Worm (Caenorhabditis elegans) whole organism, early embryonic: ENCODE results near the gene F28E10.1.
A peak's percentile ranks its signal among the peaks of the same experiment; 100 is the strongest.

Experiments used
- B0310.2 ChIP-seq: sonication (generic microtip); optimal IDR thresholded peaks from 2 replicates; lab custom pipeline; 2016; ENCODE audit warnings: mild to moderate bottlenecking, missing genetic modification characterization, missing compliant biosample characterization
- F13C5.2 ChIP-seq: sonication (generic microtip); optimal IDR thresholded peaks from 2 replicates; lab custom pipeline; 2017; ENCODE audit warnings: mild to moderate bottlenecking, missing genetic modification characterization, inconsistent platforms, missing compliant biosample characterization
- aly-1 ChIP-seq: sonication (generic microtip); optimal IDR thresholded peaks from 2 replicates; lab custom pipeline; 2016; ENCODE audit warnings: missing genetic modification characterization, missing compliant biosample characterization
- ama-1 ChIP-seq: fragments of 150-350 bp; optimal IDR thresholded peaks from 2 replicates; lab custom pipeline; 2014
- ceh-13 ChIP-seq: fragments of 200-800 bp; sonication (Bioruptor generic); optimal IDR thresholded peaks from 2 replicates; lab custom pipeline; 2018; ENCODE audit warnings: mild to moderate bottlenecking, missing genetic modification characterization, missing compliant biosample characterization
- ceh-36 ChIP-seq: sonication (generic microtip); optimal IDR thresholded peaks from 2 replicates; lab custom pipeline; 2016; ENCODE audit warnings: missing genetic modification characterization, inconsistent platforms, missing compliant biosample characterization
- ets-7 ChIP-seq: sonication (generic microtip); optimal IDR thresholded peaks from 2 replicates; lab custom pipeline; 2016; ENCODE audit warnings: missing genotype, missing genetic modification characterization, missing compliant biosample characterization
- flt-1 ChIP-seq: fragments of 200-800 bp; sonication (Bioruptor generic); IDR thresholded peaks from 2 replicates; pipeline ENCODE4 v1.3.6; 2022; ENCODE audit warnings: missing genetic modification characterization, missing compliant biosample characterization
- hmbx-1 ChIP-seq: sonication (generic microtip); optimal IDR thresholded peaks from 2 replicates; lab custom pipeline; 2016; ENCODE audit warnings: mild to moderate bottlenecking, missing genetic modification characterization, missing compliant biosample characterization
- hmg-4 ChIP-seq: fragments of 200-800 bp; sonication (Bioruptor generic); optimal IDR thresholded peaks from 2 replicates; lab custom pipeline; 2018; ENCODE audit warnings: mild to moderate bottlenecking, missing genetic modification characterization, missing compliant biosample characterization
- hnd-1 ChIP-seq: sonication (generic microtip); optimal IDR thresholded peaks from 2 replicates; lab custom pipeline; 2016; ENCODE audit warnings: missing genetic modification characterization, missing compliant biosample characterization
- pes-1 ChIP-seq: fragments of 200-800 bp; sonication (Bioruptor generic); IDR thresholded peaks from 2 replicates; pipeline ENCODE4 v1.3.6; 2022; ENCODE audit warnings: missing genetic modification reagents, missing genetic modification characterization, missing compliant biosample characterization
- scrt-1 ChIP-seq: fragments of 200-800 bp; sonication (Bioruptor generic); IDR thresholded peaks from 2 replicates; pipeline ENCODE4 v1.3.6; 2022; ENCODE audit warnings: missing genetic modification characterization, missing compliant biosample characterization
- sea-1 ChIP-seq: fragments of 200-800 bp; sonication (Bioruptor generic); conservative IDR thresholded peaks from 2 replicates; pipeline ENCODE4 v1.3.6; 2022; ENCODE audit warnings: missing genetic modification characterization, missing compliant biosample characterization
- tbx-11 ChIP-seq: fragments of 200-800 bp; sonication (Bioruptor generic); IDR thresholded peaks from 2 replicates; pipeline ENCODE4 v1.3.6; 2022; ENCODE audit warnings: missing genetic modification characterization, missing compliant biosample characterization
- tbx-37 ChIP-seq: fragments of 200-800 bp; sonication (Bioruptor generic); conservative IDR thresholded peaks from 2 replicates; pipeline ENCODE4 v1.3.6; 2022; ENCODE audit warnings: missing genetic modification reagents, missing genetic modification characterization, missing compliant biosample characterization
- tra-4 ChIP-seq: sonication (generic microtip); optimal IDR thresholded peaks from 2 replicates; lab custom pipeline; 2017; ENCODE audit warnings: missing genetic modification characterization, missing compliant biosample characterization

Gene F28E10.1

ce11 chrIV:4611740-4612139 is 43.1 kb downstream of the F28E10.1 start:
- TF ChIP-seq ceh-36 (tag; lab: Kevin White, UChicago) (peak; percentile 46), ets-7 (tag; lab: Kevin White, UChicago) (no peak), aly-1 (tag; lab: Kevin White, UChicago) (no peak), tra-4 (tag; lab: Kevin White, UChicago) (no peak)

ce11 chrIV:4612597-4612996 is 44.0 kb downstream of the F28E10.1 start:
- TF ChIP-seq ama-1 (lab: Kevin White, UChicago) = no peak
- TF ChIP-seq ceh-13 = no peak
- TF ChIP-seq sea-1 (GFP tag; lab: Robert Waterston, UW) = no peak
- TF ChIP-seq tbx-37 (GFP tag; lab: Robert Waterston, UW) = no peak
- TF ChIP-seq hmg-4 (GFP tag; lab: Kevin White, UChicago) = no peak

ce11 chrIV:4613516-4613915 is 44.9 kb downstream of the F28E10.1 start:
- TF ChIP-seq ceh-36 (tag; lab: Kevin White, UChicago) = no peak
- TF ChIP-seq flt-1 (GFP tag; lab: Robert Waterston, UW) = no peak
- TF ChIP-seq F13C5.2 (tag; lab: Kevin White, UChicago) = no peak
- no peak for TF ChIP-seq tbx-37 (GFP tag; lab: Robert Waterston, UW)
- no peak for TF ChIP-seq ets-7 (tag; lab: Kevin White, UChicago)
- no peak for TF ChIP-seq aly-1 (tag; lab: Kevin White, UChicago)
- no peak for TF ChIP-seq tbx-11 (GFP tag; lab: Robert Waterston, UW)
- no peak for TF ChIP-seq ama-1 (lab: Kevin White, UChicago)
- no peak for TF ChIP-seq ceh-13
- TF ChIP-seq sea-1 (GFP tag; lab: Robert Waterston, UW) = no peak
- TF ChIP-seq tra-4 (tag; lab: Kevin White, UChicago) = no peak
- TF ChIP-seq scrt-1 (GFP tag; lab: Robert Waterston, UW) = no peak

DNA sequence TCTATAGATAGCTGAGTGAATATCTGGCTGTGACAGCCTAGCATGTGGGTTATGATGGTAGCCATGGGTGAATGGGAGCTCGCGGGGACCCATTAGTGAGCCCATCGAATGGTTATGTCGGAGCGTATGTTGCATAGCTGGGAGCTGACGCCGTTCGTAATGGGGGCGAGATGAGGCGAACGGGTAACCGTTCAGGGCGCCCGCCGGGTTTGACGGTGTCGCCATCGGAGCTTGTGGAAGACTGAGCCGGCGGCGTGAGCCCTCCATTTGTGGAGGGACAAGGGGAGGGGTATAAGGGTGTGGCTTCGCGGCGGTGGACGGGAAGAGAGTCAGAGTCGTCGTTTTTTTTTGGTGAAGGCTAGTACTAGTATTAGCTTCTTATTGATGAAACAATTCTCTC is 55.2 kb downstream of the F28E10.1 start:
- TF ChIP-seq hmbx-1 (tag; lab: Kevin White, UChicago) = no peak
- TF ChIP-seq hnd-1 = no peak
- no peak for TF ChIP-seq B0310.2 (tag; lab: Kevin White, UChicago)
- no peak for TF ChIP-seq tra-4 (tag; lab: Kevin White, UChicago)
- no peak for TF ChIP-seq sea-1 (GFP tag; lab: Robert Waterston, UW)
- no peak for TF ChIP-seq aly-1 (tag; lab: Kevin White, UChicago)
- TF ChIP-seq pes-1 (GFP tag; lab: Robert Waterston, UW) = no peak
- no peak for TF ChIP-seq scrt-1 (GFP tag; lab: Robert Waterston, UW)
- TF ChIP-seq tbx-11 (GFP tag; lab: Robert Waterston, UW) = no peak
- no peak for TF ChIP-seq hmg-4 (GFP tag; lab: Kevin White, UChicago)
- no peak for TF ChIP-seq F13C5.2 (tag; lab: Kevin White, UChicago)
- no peak for TF ChIP-seq tbx-37 (GFP tag; lab: Robert Waterston, UW)
- no peak for TF ChIP-seq flt-1 (GFP tag; lab: Robert Waterston, UW)
- TF ChIP-seq ama-1 (lab: Kevin White, UChicago) = no peak
- TF ChIP-seq ceh-13 = no peak
- no peak for TF ChIP-seq ceh-36 (tag; lab: Kevin White, UChicago)
- no peak for TF ChIP-seq ets-7 (tag; lab: Kevin White, UChicago)

DNA sequence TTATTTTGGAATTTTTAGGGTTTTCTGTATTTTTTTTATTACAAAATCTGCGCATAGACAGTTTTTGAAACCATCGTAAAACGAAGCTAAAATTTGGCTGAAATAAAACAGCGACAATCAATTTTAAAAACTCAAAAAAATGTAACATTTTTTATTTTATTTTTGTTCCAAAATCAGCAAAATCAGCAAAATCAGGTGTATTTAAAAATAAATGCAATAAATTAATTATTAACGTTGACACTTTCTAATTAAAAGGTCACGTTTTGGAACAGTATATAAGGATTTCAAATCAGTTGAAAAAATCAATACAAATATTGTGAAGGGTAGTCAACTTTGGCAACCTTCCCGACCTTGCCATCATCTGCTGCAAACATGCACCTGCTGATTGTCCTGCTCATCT is 64.8 kb downstream of the F28E10.1 start, which contains the start of gene R105.1:
Gene R105.1 (plus strand): TSS at position 301 of the 400 bp plus-strand sequence.
- TF ChIP-seq pes-1 (GFP tag; lab: Robert Waterston, UW) (no peak), flt-1 (GFP tag; lab: Robert Waterston, UW) (no peak), tra-4 (tag; lab: Kevin White, UChicago) (no peak), hnd-1 (no peak), ceh-36 (tag; lab: Kevin White, UChicago) (no peak), sea-1 (GFP tag; lab: Robert Waterston, UW) (no peak), aly-1 (tag; lab: Kevin White, UChicago) (no peak), ama-1 (lab: Kevin White, UChicago) (no peak)

DNA sequence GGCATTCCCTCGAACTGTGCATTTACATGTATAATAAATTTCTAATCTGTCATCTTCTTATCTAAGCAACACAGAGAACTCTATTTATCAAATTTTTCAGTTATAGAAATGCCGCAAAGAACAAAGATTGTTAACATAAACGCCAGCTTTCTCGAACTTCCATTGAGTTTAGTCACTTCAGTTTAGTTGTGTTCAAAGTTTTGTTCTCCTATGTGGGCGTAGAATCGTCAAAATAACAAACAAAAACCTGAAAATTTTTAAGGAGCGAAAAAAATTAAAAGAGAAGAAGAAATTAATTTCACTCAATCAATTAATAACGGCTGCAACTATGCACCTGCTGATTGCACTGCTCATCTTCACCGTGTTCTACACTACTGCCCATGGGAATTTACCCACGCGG is 67.4 kb downstream of the F28E10.1 start, which contains the start of gene R105.5:
Gene R105.5 (plus strand): TSS at position 301 of the 400 bp plus-strand sequence.
- TF ChIP-seq ceh-13 = no peak
- TF ChIP-seq ceh-36 (tag; lab: Kevin White, UChicago) = no peak
- no peak for TF ChIP-seq sea-1 (GFP tag; lab: Robert Waterston, UW)
- TF ChIP-seq hmbx-1 (tag; lab: Kevin White, UChicago) = no peak
- no peak for TF ChIP-seq tbx-37 (GFP tag; lab: Robert Waterston, UW)
- no peak for TF ChIP-seq flt-1 (GFP tag; lab: Robert Waterston, UW)
- no peak for TF ChIP-seq aly-1 (tag; lab: Kevin White, UChicago)
- no peak for TF ChIP-seq ets-7 (tag; lab: Kevin White, UChicago)
- no peak for TF ChIP-seq tra-4 (tag; lab: Kevin White, UChicago)
- TF ChIP-seq hmg-4 (GFP tag; lab: Kevin White, UChicago) = no peak
- no peak for TF ChIP-seq F13C5.2 (tag; lab: Kevin White, UChicago)
- no peak for TF ChIP-seq ama-1 (lab: Kevin White, UChicago)
- TF ChIP-seq pes-1 (GFP tag; lab: Robert Waterston, UW) = no peak
- TF ChIP-seq B0310.2 (tag; lab: Kevin White, UChicago) = no peak
- TF ChIP-seq scrt-1 (GFP tag; lab: Robert Waterston, UW) = no peak
- TF ChIP-seq tbx-11 (GFP tag; lab: Robert Waterston, UW) = no peak
- no peak for TF ChIP-seq hnd-1

ce11 chrIV:4637840-4638239 is 69.2 kb downstream of the F28E10.1 start, which contains the start of gene F19C7.8:
Gene F19C7.8, minus strand, starts transcription at chrIV:4638095.
- TF ChIP-seq aly-1 (tag; lab: Kevin White, UChicago) (no peak), hmg-4 (GFP tag; lab: Kevin White, UChicago) (no peak), flt-1 (GFP tag; lab: Robert Waterston, UW) (no peak), ceh-36 (tag; lab: Kevin White, UChicago) (no peak), ceh-13 (no peak), F13C5.2 (tag; lab: Kevin White, UChicago) (no peak), ets-7 (tag; lab: Kevin White, UChicago) (no peak), tbx-11 (GFP tag; lab: Robert Waterston, UW) (no peak), sea-1 (GFP tag; lab: Robert Waterston, UW) (no peak), hnd-1 (no peak), B0310.2 (tag; lab: Kevin White, UChicago) (no peak), hmbx-1 (tag; lab: Kevin White, UChicago) (no peak), tra-4 (tag; lab: Kevin White, UChicago) (no peak), ama-1 (lab: Kevin White, UChicago) (no peak), pes-1 (GFP tag; lab: Robert Waterston, UW) (no peak), tbx-37 (GFP tag; lab: Robert Waterston, UW) (no peak), scrt-1 (GFP tag; lab: Robert Waterston, UW) (no peak)
